Worm (Caenorhabditis elegans): ENCODE results near the gene F46C3.6.
"Not testable (repeated sequence)": the region's sequence is repeated elsewhere in the genome, so short reads cannot be mapped to it uniquely, and the experiment has no call there.

The F46C3.6 gene

DNA sequence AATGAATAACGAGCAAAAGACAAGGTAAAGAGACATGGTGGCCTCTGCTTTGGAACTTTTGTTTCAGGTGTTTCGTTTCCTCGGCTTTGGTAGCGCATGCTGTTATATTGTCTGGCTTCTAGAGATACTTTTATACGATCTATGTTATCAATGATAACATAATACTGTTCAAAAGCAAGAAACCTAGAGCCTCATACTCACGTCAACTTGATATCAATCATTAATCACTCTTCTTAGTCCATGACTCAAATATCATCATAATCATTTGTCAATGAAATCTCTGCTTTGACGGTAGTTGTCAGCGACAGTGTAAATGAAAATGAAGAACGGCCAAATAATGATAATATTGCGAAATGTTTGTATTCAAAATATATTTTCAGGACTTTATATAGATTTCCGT is 30.4 kb upstream of the F46C3.6 start:
- TF ChIP-seq him-1 (tag; optimal IDR thresholded peaks at IDR 0.05) (no peak), dao-5 (tag; optimal IDR thresholded peaks at IDR 0.05) (no peak)

DNA sequence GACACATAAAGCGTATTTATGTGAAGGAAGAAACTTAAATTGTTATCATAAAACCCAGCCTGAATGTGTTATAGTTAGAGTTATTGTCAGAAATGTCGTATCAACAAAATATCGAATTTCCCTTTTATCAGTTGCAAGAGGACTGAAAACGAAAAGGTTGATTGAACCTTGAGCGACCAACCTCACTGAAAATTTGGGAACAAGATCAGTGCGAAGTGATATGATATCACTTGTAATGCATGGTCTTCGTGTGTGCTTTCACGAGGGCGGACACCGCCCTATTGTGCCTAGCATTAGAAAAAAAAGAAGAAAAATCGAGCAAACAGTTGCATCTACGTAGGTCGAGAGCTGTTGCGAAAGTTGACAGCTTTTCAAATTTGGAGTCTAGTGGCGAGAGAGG is 27.8 kb upstream of the F46C3.6 start:
- TF ChIP-seq him-1 (tag; optimal IDR thresholded peaks at IDR 0.05) (no peak), dao-5 (tag; optimal IDR thresholded peaks at IDR 0.05) (no peak), W03F9.2 (tag; optimal IDR thresholded peaks at IDR 0.05) (no peak)

DNA sequence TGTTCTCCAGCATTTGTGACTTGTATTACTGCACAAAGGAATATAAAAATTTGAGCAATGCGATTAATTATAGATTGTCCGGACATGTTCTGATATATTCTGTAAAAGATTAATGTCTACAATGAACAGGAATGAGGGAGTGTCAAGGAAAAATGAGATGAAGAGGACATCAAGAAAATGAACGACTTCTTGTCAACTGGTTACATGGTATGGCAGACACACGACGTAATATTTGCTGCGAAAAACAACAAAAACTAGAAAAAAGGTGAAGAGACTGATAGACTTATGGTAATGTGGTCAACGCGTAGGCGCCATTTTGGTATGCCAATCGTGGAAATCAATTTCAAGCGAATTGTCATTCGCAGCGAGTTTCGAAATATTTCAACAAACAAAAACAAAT is 26.7 kb upstream of the F46C3.6 start, which contains the start of gene igeg-2:
Gene igeg-2, minus strand, starts transcription at position 101 of the 400 bp plus-strand sequence.
- TF ChIP-seq W03F9.2 (tag; optimal IDR thresholded peaks at IDR 0.05), result no peak
- no peak for TF ChIP-seq dao-5 (tag; optimal IDR thresholded peaks at IDR 0.05)
- TF ChIP-seq him-1 (tag; optimal IDR thresholded peaks at IDR 0.05), result no peak

DNA sequence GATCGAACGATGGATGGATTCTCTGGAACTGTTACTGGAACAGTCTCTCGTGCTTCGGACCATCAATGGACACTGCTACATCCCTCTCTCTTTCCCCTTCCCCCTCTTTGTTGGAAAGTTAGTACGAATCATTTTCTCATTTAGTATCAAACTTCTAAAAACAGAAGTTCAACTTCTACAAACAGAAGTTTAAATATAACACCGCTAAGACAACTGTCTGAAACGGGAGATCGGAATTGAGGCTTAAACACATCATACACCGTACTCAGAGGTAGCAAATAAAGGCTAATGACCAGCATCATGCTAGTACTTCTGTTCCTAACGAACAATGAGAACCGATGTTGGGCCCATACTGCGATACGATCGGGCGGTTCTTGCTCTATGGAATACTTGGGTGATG is 19.9 kb upstream of the F46C3.6 start, which contains the start of gene F46C3.7:
Gene F46C3.7, plus strand, starts transcription at position 301 of the 400 bp plus-strand sequence.
- TF ChIP-seq W03F9.2, dao-5, him-1 (tag; optimal IDR thresholded peaks at IDR 0.05): not testable (repeated sequence)

DNA sequence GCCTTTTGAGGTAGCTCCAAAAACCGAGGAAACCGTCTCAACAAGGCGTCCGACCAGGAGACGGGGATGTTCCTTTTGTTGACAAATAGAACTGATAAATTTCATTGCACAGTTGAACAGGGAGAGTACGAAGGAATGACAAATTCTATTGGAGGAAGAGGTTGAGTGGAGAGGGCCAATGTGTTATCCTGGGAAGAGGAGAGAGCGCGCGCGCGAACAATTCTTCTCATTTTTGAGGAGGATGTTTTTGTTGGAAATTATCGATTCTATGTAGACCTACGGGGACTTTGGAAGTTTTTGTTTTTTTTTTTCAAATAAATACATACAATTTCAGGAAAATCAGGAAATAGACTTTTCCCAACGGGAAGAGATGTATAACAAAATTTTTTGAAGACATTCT is 17.8 kb upstream of the F46C3.6 start:
- TF ChIP-seq W03F9.2 (tag; optimal IDR thresholded peaks at IDR 0.05), result no peak
- TF ChIP-seq him-1 (tag; optimal IDR thresholded peaks at IDR 0.05), result no peak
- no peak for TF ChIP-seq dao-5 (tag; optimal IDR thresholded peaks at IDR 0.05)

DNA sequence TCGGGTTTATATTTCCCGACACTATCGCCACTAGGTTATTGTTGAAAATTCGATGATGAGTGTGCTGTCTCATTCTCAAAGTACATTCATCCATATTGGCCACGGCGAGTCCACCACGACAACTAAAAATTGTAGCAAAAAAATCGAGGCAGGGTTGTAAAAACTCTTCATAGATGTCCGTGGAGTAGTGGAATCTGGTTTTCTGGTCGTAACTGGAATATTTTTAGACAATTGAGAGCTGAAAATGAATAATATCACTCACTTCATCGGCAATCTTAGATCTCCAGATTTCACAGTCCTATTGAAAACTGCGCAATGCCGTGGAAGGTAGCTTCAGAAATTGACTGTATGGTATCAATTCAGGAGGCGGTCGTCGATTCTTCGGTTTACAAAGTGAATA is 15.6 kb upstream of the F46C3.6 start:
- TF ChIP-seq W03F9.2 (tag; optimal IDR thresholded peaks at IDR 0.05) (no peak), him-1 (tag; optimal IDR thresholded peaks at IDR 0.05) (no peak), dao-5 (tag; optimal IDR thresholded peaks at IDR 0.05) (no peak)

DNA sequence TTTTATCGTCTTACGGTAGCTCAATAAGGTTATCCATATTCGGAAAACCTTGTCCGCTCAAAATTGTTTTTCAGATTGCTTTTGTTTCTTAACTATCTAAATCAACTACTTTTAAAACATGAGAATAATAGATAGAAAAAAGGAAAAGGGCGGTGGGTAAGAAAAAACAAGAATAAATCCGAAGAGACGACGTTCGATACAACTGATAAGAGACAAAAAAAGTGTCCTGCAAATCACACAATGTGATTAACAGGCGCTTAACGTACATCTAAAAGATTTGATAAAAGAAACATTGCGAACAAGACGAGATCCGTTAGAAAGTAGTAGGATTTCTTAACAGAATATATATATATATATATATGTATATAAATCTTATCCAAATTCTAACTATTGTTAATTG is 13.6 kb upstream of the F46C3.6 start, which contains the start of gene hum-4:
Gene hum-4, minus strand, starts transcription at position 101 of the 400 bp plus-strand sequence.
- no peak for TF ChIP-seq W03F9.2 (tag; optimal IDR thresholded peaks at IDR 0.05)
- no peak for TF ChIP-seq dao-5 (tag; optimal IDR thresholded peaks at IDR 0.05)
- no peak for TF ChIP-seq him-1 (tag; optimal IDR thresholded peaks at IDR 0.05)

DNA sequence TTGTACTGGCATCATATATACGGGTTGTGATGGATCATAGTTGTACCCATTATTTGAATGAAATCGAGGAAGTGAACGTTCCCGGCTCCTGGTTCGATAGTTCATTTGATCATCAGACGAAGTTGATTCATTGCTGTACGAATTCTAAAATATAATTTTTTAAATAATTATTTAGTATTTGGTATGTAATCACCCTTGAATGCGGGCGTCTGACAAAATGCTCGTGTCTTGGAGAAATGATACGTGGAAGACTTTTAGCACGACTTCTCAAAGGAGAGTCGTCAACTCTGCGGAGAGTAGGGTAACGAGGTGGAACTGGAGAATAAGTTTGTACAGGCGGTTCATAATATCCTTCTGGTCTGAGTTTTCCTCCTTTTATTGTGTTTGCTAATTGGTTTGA is 7.7 kb upstream of the F46C3.6 start:
- no peak for TF ChIP-seq dao-5 (tag; optimal IDR thresholded peaks at IDR 0.05)
- no peak for TF ChIP-seq him-1 (tag; optimal IDR thresholded peaks at IDR 0.05)
- no peak for TF ChIP-seq W03F9.2 (tag; optimal IDR thresholded peaks at IDR 0.05)

DNA sequence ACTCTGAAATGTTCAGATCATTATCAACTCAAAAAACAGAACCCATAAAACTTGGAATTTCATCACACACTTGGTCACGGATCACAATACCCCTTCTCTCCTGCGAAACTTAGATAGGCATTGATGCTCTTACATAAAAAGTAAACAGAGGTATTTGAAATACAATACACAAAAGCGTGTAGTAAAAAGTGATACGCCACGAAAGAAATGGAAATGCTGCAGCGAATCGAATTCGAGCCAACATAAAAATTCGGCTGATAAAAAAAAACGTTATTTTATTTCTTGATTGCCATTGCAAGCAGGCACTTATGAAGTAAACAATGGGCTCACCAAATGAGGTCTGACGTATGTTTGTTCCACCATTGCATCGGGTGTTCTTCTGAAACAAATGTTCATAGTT is 6.8 kb upstream of the F46C3.6 start:
- no peak for TF ChIP-seq dao-5 (tag; optimal IDR thresholded peaks at IDR 0.05)
- TF ChIP-seq W03F9.2 (tag; optimal IDR thresholded peaks at IDR 0.05), result no peak
- no peak for TF ChIP-seq him-1 (tag; optimal IDR thresholded peaks at IDR 0.05)

DNA sequence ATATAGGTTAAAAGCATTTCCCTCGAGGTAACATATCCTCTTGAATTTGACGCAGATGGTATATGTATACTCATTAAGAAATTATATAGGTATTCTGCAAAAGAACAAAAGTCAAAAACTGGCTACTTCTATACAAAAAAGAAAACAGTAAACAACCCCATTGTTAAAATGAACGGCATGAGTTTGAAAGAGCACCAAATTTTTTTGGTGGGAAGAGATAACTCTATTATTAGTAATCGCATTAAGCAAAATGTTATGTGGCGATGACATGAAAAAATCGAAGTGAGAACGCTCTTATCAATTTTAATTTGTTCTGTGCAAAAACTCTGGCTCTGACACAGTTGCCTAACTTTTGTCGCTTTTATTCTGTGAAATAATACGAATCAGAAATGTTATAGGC is 1.2 kb downstream of the F46C3.6 start, which contains the start of gene F46C3.2:
Gene F46C3.2, minus strand, starts transcription at position 101 of the 400 bp plus-strand sequence.
- TF ChIP-seq him-1 (tag; optimal IDR thresholded peaks at IDR 0.05) (no peak), W03F9.2 (tag; optimal IDR thresholded peaks at IDR 0.05) (no peak), dao-5 (tag; optimal IDR thresholded peaks at IDR 0.05) (no peak)

DNA sequence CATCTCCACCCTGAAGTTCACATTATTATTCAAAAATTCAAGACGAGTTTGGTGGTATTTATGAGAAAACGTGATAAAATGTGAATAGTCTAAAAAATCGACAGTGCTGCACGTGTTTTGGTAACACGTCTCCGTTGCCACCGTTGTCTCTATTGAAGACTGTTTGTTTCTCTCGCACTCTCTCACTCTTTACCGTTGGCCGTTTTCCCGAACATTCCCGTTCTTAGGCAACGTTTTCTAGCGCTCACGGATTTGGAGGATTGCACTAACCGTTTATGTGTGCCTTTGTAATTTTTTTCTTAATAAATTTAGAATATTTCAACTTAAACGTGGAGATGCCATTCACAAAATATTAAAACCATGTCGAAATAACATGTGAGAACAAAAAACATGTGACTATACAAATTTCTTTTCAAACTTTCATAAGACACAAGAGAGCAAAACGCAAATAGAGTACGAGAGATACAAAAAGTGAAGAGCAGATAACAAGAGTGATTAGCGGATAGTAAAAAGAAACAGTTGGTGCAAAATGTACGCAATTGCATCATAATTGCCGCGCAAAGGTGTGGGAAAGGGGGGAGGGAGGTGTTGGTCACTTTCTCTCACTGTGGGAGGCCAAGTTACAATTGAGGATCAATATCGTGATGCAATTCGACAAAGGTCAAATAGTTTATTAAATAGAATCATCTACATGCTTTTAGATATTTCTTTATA is 4.9 kb downstream of the F46C3.6 start, which contains the start of gene pek-1:
Gene pek-1, minus strand, starts transcription at position 51 of the 714 bp plus-strand sequence.
- TF ChIP-seq W03F9.2 (tag; optimal IDR thresholded peaks at IDR 0.05), result no peak
- no peak for TF ChIP-seq him-1 (tag; optimal IDR thresholded peaks at IDR 0.05)
- TF ChIP-seq dao-5 (tag; optimal IDR thresholded peaks at IDR 0.05), result no peak

DNA sequence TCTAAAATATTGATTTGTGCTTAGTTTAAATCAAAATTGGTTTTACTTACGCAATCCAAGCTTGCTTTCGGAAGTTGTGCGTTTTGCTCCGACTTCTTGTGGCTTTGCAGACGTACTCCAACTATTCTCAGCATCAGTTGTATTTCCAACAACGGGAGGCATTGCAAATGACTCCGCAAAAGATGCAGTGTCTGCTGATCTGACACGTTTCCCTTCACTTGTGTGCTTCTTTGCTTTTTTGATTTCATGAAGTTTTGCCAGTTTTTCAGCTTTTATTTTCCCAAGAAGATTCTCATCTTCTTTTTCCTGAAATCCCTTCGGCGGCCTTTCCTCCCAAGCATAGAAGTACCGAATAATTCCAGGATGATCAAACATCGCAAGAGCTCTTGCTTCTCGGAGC is 8.2 kb downstream of the F46C3.6 start:
- no peak for TF ChIP-seq him-1 (tag; optimal IDR thresholded peaks at IDR 0.05)
- TF ChIP-seq dao-5 (tag; optimal IDR thresholded peaks at IDR 0.05), result no peak
- no peak for TF ChIP-seq W03F9.2 (tag; optimal IDR thresholded peaks at IDR 0.05)

DNA sequence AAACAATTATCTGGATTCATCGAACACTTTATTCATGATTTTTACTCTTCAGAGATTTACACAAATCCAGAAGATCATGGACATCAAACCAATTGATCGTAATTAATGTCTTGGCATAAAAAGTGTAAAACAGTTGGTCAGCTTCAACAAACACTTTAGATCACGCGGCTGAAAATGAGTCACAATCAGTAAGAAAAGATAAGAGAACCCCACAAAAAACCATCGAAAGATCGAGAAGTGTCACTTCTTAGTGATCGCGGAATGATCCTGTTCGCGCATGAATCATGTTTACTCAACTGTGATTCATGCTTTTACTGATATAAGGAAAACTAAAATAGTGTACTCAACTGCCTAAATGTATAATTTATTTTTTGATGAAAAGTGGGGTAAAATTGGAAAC is 10.4 kb downstream of the F46C3.6 start:
- TF ChIP-seq him-1 (tag; optimal IDR thresholded peaks at IDR 0.05) (no peak), dao-5 (tag; optimal IDR thresholded peaks at IDR 0.05) (no peak), W03F9.2 (tag; optimal IDR thresholded peaks at IDR 0.05) (peak; percentile 36)

DNA sequence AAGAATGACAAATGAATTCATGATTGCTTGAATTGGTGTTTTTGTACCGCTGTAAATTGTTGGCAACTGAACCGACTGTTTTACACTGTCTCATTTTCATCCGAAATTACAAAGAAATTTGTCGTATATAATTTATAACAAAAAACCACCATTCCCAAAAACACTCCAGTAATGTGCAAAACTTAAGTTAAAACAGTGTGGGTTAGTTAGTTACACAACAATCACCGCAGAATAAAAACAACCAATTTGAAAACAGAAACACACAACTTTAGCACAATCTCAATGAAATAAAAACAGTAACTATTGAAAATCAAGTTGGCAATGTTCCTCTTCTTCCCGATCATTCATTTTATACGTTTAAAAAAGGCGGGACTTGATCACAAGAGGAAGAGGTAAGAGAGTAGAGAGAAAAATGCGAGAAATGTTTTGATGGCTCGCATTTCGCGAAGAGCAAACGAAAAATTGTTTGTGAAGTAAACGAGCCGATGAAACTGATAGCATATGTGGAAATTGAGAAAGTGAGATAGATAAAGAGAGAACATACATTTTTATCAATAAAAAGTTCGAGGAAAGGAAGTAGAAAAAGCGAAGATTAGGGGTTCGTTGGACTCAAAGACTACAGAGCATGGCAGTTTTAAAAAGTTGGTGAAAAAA is 12.1 kb downstream of the F46C3.6 start, which contains the start of gene F08B12.4:
Gene F08B12.4, minus strand, starts transcription at position 51 of the 654 bp plus-strand sequence.
- no peak for TF ChIP-seq him-1 (tag; optimal IDR thresholded peaks at IDR 0.05)
- TF ChIP-seq dao-5 (tag; optimal IDR thresholded peaks at IDR 0.05), result no peak
- TF ChIP-seq W03F9.2 (tag; optimal IDR thresholded peaks at IDR 0.05), result no peak

Measured in whole organism, L4/young adult.